Worm (Caenorhabditis elegans) whole organism, late embryonic: ENCODE data around the gene K08D9.4.

Experiments used
- Y22D7AL.16 ChIP-seq: sonication (generic microtip); optimal IDR thresholded peaks from 2 replicates; lab custom pipeline; 2016; ENCODE audit warnings: missing genetic modification characterization, missing compliant biosample characterization
- ama-1 ChIP-seq: fragments of 150-350 bp; optimal IDR thresholded peaks from 2 replicates; lab custom pipeline; 2014
- gmeb-2 ChIP-seq: sonication (generic microtip); optimal IDR thresholded peaks from 2 replicates; lab custom pipeline; 2016; ENCODE audit warnings: missing genetic modification characterization, inconsistent platforms, missing compliant biosample characterization

ce11 chrV:3188043-3188442 is 12.2 kb downstream of the K08D9.4 start, which contains the start of gene lag-2:
- no peak for TF ChIP-seq gmeb-2 (tag; lab: Kevin White, UChicago)
- no peak for TF ChIP-seq Y22D7AL.16 (tag; lab: Kevin White, UChicago)
- no peak for TF ChIP-seq ama-1
